Worm (Caenorhabditis elegans): ENCODE data around the gene folt-2.

Gene folt-2

DNA sequence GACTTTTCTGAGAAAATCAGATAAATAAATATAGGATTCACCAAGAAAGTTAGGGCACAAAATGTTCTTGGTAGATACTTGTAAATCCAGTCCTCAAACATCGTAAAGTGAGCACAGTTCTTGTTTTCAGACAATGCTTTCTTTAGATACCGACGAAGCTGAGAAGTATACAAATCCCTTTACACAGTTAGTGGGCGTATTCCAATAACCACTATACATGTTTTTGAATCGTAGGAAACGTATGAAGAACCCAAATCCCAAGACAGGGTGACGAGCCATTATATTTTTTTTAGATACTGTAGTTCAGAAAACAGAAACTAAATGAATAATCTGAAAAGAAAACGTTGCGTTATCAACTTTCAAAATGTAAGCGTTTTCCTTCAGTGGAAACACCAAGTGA is 29.6 kb downstream of the folt-2 start, which contains the start of gene srj-44:
TSS of gene srj-44 (minus strand) at position 101 of the 400 bp plus-strand sequence.
- TF ChIP-seq daf-12 (tag; optimal IDR thresholded peaks at IDR 0.05), result no peak
- no peak for TF ChIP-seq lin-39 (tag; optimal IDR thresholded peaks at IDR 0.05)

DNA sequence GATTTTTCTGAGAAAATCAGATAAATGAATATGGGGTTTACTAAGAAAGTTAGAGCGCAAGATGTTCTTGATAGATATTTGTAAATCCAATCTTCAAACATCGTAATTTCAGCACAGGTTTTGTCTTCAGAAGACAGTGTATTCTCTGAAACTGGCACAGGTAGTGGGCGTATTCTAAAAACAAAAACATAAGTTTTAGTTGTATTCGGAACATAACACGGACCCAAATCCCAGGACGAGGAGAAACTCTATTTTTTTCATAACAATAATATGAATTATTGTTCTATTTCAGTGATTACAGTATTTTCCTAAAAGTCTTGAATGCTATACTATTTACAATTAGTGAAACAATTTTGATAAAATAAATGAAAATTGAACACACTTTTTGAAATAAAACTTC is 38.9 kb downstream of the folt-2 start, which contains the start of gene srj-45:
TSS of gene srj-45 (minus strand) at position 101 of the 400 bp plus-strand sequence.
- TF ChIP-seq elt-1 (tag; optimal IDR thresholded peaks at IDR 0.05), result no peak
- TF ChIP-seq ztf-11 (tag; optimal IDR thresholded peaks at IDR 0.05), result no peak

DNA sequence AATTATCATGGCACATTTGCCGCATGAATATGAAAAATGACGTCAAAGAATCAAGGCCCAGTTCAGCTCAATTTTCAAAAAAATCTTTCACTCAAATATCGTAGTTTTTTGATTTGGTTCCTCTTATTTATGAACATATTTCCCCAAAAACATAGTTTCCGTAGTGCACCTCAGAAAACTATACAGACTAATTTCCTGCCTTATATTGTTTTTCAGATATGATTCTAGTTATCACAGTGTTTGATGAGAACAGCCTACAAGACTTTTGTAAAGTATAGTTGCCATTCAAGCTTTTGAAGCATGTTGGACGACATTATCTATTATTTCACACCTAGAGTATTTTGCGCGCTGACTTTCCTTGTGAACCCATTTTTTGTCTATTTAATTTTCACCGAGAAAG is 42.7 kb downstream of the folt-2 start, which contains the start of gene srj-50:
TSS of gene srj-50 (plus strand) at position 301 of the 400 bp plus-strand sequence.
- TF ChIP-seq nhr-28 (tag; optimal IDR thresholded peaks at IDR 0.05) (no peak), elt-1 (tag; optimal IDR thresholded peaks at IDR 0.05) (no peak), unc-39 (tag; optimal IDR thresholded peaks at IDR 0.05) (no peak)

DNA sequence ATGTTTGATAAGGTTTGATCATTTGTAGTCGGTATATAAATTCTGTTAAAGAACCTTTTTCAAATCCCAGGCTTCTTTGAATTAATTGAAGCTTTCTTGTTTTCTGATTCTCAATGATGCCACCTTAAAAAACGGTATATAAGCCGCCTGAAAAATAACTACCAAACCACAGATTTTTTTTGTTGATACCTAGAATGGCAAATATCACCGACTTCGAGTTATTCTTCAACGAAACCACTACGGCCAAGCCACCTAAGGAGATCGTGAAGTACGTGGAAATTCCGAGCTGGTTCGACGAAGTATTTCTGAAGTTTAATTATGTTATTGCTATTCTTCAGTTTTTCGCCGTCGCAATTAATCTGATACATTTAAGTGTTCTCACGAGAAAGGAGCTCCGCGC is 44.6 kb downstream of the folt-2 start, which contains the start of gene srw-2:
TSS of gene srw-2 (plus strand) at position 62 of the 400 bp plus-strand sequence.
- TF ChIP-seq zag-1 (tag; optimal IDR thresholded peaks at IDR 0.05) (no peak), lin-39 (tag; optimal IDR thresholded peaks at IDR 0.05) (no peak), elt-1 (tag; optimal IDR thresholded peaks at IDR 0.05) (no peak), lsy-12 (tag; optimal IDR thresholded peaks at IDR 0.05) (no peak), pha-4 (tag; optimal IDR thresholded peaks at IDR 0.05) (no peak), ceh-28 (tag; optimal IDR thresholded peaks at IDR 0.05) (no peak), ztf-4 (tag; optimal IDR thresholded peaks at IDR 0.05) (no peak), ama-1 (optimal IDR thresholded peaks at IDR 0.05) (no peak), nhr-12 (tag; optimal IDR thresholded peaks at IDR 0.05) (no peak), nhr-67 (tag; optimal IDR thresholded peaks at IDR 0.05) (no peak), unc-39 (tag; optimal IDR thresholded peaks at IDR 0.05) (no peak)

DNA sequence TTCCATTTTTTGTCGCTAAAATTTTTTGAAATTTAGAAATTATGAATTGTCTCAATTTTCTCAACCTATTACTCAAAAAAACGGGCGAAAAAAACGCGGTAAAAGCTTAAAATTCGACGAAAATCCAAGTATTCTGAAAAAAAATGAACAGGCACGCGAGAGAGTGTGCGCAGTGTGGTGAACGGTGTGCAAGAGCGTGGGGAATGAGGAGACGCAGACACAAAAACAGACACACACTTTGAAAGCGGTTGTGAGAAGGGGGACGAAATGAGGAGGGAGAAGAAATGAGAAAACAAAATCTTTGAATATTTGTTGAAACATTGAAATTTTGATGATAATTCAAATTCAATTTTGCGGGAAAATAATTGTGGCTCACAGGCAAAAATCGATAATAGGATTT is 48.6 kb downstream of the folt-2 start, which contains the start of gene T03D3.5:
TSS of gene T03D3.5 (minus strand) at position 21 of the 400 bp plus-strand sequence.
- TF ChIP-seq unc-39 (tag; optimal IDR thresholded peaks at IDR 0.05) (no peak), nhr-67 (tag; optimal IDR thresholded peaks at IDR 0.05) (no peak), hmg-11 (tag; optimal IDR thresholded peaks at IDR 0.05) (peak; percentile 87), pqm-1 (tag; optimal IDR thresholded peaks at IDR 0.05) (no peak), daf-12 (tag; optimal IDR thresholded peaks at IDR 0.05) (no peak)

DNA sequence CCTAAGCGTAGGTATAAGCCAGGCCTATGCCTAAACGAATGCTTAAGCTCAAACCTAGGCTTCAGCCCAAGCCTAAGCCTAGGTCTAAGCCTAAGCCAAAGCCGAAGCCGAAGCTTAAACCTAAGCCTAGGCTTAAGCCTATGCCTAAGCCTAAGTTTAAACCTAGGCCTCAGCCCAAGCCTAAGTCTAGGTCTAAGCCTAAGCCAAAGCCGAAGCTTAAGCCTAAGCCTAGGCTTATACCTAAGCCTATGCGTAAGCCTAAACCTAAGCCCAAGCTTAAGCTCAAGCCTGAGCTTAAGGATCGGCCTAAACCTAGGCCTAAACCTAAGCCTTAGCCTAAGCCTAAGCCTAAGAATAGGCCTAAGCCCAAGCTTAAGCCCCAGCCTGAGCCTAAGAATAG is 49.4 kb downstream of the folt-2 start:
- TF ChIP-seq hmg-11 (tag; optimal IDR thresholded peaks at IDR 0.05) (no peak), egl-27 (tag; optimal IDR thresholded peaks at IDR 0.05) (no peak), pha-4 (tag; optimal IDR thresholded peaks at IDR 0.05) (no peak), elt-3 (tag; optimal IDR thresholded peaks at IDR 0.05) (no peak), nhr-67 (tag; optimal IDR thresholded peaks at IDR 0.05) (no peak), R02D3.7 (tag; optimal IDR thresholded peaks at IDR 0.05) (no peak), nhr-43 (tag; optimal IDR thresholded peaks at IDR 0.05; ENCODE audit: poor library complexity, severe bottlenecking) (no peak), snpc-4 (tag; optimal IDR thresholded peaks at IDR 0.05) (no peak), mml-1 (tag; optimal IDR thresholded peaks at IDR 0.05) (no peak)
